Fruit fly (Drosophila melanogaster) whole organism, pupa: Measurements from ENCODE around the gene fray.

Experiments used
- CG12605 ChIP-seq: fragments of 200-800 bp; sonication (Bioruptor generic); IDR thresholded peaks from 2 replicates; pipeline ENCODE4 v1.3.6; 2022; ENCODE audit warnings: missing biosample characterization, missing genetic modification characterization
- CG15710 ChIP-seq: fragments of 200-800 bp; sonication (Bioruptor generic); optimal IDR thresholded peaks from 2 replicates; lab custom pipeline; 2018; ENCODE audit warnings: missing biosample characterization, mild to moderate bottlenecking, missing genetic modification characterization, moderate library complexity
- CG17806 ChIP-seq: fragments of 200-800 bp; sonication (Bioruptor generic); optimal IDR thresholded peaks from 2 replicates; lab custom pipeline; 2018; ENCODE audit warnings: missing biosample characterization, mild to moderate bottlenecking, missing genetic modification characterization, moderate library complexity
- CG4496 ChIP-seq: fragments of 200-800 bp; sonication (Bioruptor generic); IDR thresholded peaks from 3 replicates; pipeline ENCODE4 v1.3.6; 2022; ENCODE audit warnings: missing biosample characterization, missing genetic modification characterization
- CG8159 ChIP-seq: fragments of 200-800 bp; sonication (Bioruptor generic); optimal IDR thresholded peaks from 3 replicates; lab custom pipeline; 2018; ENCODE audit warnings: missing biosample characterization, mild to moderate bottlenecking, missing genetic modification characterization, moderate library complexity
- CG8301 ChIP-seq: fragments of 200-800 bp; sonication (Bioruptor generic); optimal IDR thresholded peaks from 2 replicates; lab custom pipeline; 2018; ENCODE audit warnings: missing biosample characterization, mild to moderate bottlenecking, missing genetic modification characterization
- D1 ChIP-seq: fragments of 200-800 bp; sonication (Bioruptor generic); optimal IDR thresholded peaks from 2 replicates; lab custom pipeline; 2018; ENCODE audit warnings: missing biosample characterization, mild to moderate bottlenecking, missing genetic modification characterization, moderate library complexity
- Ets98B ChIP-seq: fragments of 200-800 bp; sonication (Bioruptor generic); IDR thresholded peaks from 2 replicates; pipeline ENCODE4 v1.3.6; 2022; ENCODE audit warnings: missing biosample characterization, missing genetic modification characterization
- Pif1B ChIP-seq: fragments of 200-800 bp; sonication (Bioruptor generic); optimal IDR thresholded peaks from 3 replicates; lab custom pipeline; 2016; ENCODE audit warnings: missing biosample characterization, missing genetic modification characterization
- rn ChIP-seq: fragments of 200-800 bp; sonication (Bioruptor generic); IDR thresholded peaks from 2 replicates; pipeline ENCODE4 v1.3.6; 2022; ENCODE audit warnings: missing biosample characterization, missing genetic modification characterization

DNA sequence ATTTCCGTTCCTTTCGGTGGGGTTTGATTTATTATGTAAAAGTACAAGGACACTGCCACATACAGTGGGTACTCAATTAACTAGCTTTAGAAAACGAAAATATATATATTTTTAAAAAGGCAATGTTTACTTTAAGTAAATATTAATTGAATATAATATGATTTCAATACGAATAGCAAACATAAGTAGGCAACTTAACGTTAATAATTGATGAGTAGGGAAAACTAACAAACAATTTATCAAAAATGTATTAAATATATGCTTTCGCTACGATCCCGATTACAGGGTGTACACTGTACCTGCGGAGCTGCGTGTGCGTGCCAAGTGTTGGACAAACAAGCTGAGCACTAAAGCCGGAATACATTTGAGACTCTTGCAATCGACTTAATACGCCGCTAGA lies 26.7 kb upstream of the fray start:
- TF ChIP-seq CG4496 (GFP tag; lab: Robert Waterston, UW) = no peak
- no peak for TF ChIP-seq Pif1B (GFP tag; lab: Kevin White, UChicago)
- TF ChIP-seq CG12605 = no peak
- no peak for TF ChIP-seq CG17806 (tag; lab: Kevin White, UChicago)
- no peak for TF ChIP-seq CG8301
- no peak for TF ChIP-seq CG8159 (tag; lab: Kevin White, UChicago)
- no peak for TF ChIP-seq rn (GFP tag; lab: Robert Waterston, UW)
- no peak for TF ChIP-seq CG15710 (tag; lab: Kevin White, UChicago)
- no peak for TF ChIP-seq Ets98B (GFP tag; lab: Robert Waterston, UW)
- TF ChIP-seq D1 = no peak
